Fruit fly (Drosophila melanogaster): Measurements from ENCODE around the gene CG31463.

Gene CG31463

DNA sequence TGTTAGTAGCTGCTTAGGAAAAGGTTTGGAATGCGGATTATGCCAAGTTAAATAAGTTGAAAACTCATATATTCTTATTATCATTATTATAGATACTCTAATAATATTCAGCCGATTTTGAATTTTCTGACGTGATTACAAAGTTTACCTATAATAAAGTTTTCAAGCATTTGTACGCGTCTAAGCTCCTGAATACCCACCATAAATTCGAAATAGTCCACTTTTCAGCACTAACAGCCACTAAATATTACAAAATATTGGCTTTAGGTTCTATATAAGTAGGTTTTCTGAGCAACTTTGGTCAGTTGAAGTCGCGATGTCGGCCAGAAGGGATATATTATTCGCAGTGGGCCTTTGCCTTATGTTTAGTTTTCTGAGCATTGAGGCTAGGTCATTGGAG, 31.9 kb downstream of the CG31463 start, which contains the start of gene CG7443:
CG7443 (plus strand) TSS at position 301 of the 400 bp plus-strand sequence.
- TF ChIP-seq CG32121 (GFP tag; IDR thresholded peaks at IDR 0.05) (no peak), CG4496 (GFP tag; IDR thresholded peaks at IDR 0.05) (no peak), CG8301 (tag; optimal IDR thresholded peaks at IDR 0.05) (no peak), EcR (GFP tag; optimal IDR thresholded peaks at IDR 0.05) (no peak), CG13204 (GFP tag; optimal IDR thresholded peaks at IDR 0.05) (no peak), CG17806 (tag; optimal IDR thresholded peaks at IDR 0.05) (no peak), CG9948 (tag; optimal IDR thresholded peaks at IDR 0.05) (no peak), CG10348 (GFP tag; IDR thresholded peaks at IDR 0.05) (no peak), gl (tag; optimal IDR thresholded peaks at IDR 0.05) (no peak)

DNA sequence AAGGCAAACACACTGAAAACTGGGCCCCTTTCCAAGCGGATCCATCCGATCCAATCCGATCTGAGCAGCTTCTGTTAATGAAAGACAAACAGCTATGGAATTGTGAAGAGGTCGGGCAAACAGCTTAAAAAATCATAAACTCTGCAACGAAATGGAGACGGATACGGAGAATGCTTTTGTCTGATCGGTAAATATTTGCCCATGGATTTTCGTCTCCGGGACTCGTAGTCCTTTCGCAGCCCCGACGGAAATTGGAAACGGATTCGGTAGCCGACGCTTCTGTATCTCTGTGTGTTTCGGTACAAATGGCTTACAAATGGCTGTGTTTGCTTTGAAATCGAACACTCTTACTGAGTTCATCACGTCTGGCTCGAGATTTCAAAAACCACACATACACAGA, 34.7 kb downstream of the CG31463 start:
- TF ChIP-seq EcR (GFP tag; optimal IDR thresholded peaks at IDR 0.05) = no peak
- no peak for TF ChIP-seq CG17806 (tag; optimal IDR thresholded peaks at IDR 0.05)
- no peak for TF ChIP-seq CG13204 (GFP tag; optimal IDR thresholded peaks at IDR 0.05)
- TF ChIP-seq CG12605 (GFP tag; IDR thresholded peaks at IDR 0.05) = no peak
- no peak for TF ChIP-seq CG34367 (tag; optimal IDR thresholded peaks at IDR 0.05)
- no peak for TF ChIP-seq Ets98B (GFP tag; IDR thresholded peaks at IDR 0.05)
- TF ChIP-seq CG15710 (tag; optimal IDR thresholded peaks at IDR 0.05) = no peak
- TF ChIP-seq rn (GFP tag; IDR thresholded peaks at IDR 0.05) = no peak
- TF ChIP-seq Pif1B (GFP tag; optimal IDR thresholded peaks at IDR 0.05) = no peak
- no peak for TF ChIP-seq CG10348 (GFP tag; IDR thresholded peaks at IDR 0.05)

DNA sequence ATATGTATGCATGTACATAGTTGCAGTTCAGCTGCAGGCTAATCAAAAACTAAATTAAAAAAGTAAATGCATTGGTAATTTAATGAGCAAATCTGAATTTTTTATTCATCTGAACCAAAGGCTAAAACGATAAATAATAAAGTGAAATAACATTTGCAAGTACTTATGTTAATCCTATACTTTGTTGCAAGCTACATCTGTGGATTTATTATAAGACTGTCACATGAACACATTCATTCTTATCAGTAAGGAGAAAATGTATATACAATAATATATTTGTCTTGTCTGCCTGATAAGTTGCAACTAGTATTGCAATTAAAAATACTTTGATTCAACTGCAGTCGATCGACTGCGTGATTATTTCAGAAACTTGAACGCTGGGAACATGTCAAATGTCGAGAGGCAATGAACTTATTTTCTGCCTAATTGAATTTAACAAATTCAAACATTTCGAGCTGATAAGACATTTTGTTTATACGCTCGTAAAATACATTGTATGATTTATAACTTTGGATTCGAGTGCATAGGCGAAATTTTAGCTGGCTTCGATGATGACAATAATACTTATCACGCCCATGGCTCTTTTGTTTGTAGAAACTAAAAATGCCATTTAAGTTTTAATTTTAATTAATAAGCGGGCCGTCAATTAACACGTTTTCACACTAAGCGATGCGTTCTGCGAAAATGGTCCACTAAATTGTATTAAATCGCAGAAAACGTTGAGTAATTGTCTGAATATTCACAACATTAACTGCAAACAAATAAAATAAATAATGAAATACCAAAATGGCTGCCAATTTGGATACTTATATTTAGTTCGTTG, 36.0 kb downstream of the CG31463 start:
- TF ChIP-seq Pif1A (GFP tag; optimal IDR thresholded peaks at IDR 0.05) (no peak), rn (GFP tag; IDR thresholded peaks at IDR 0.05) (no peak), CG12605 (GFP tag; IDR thresholded peaks at IDR 0.05) (no peak), CG9948 (tag; optimal IDR thresholded peaks at IDR 0.05) (no peak), CG15710 (tag; optimal IDR thresholded peaks at IDR 0.05) (no peak), Snoo (tag; optimal IDR thresholded peaks at IDR 0.05) (no peak), CG8301 (tag; optimal IDR thresholded peaks at IDR 0.05) (no peak), CG32121 (GFP tag; IDR thresholded peaks at IDR 0.05) (no peak), CG4496 (GFP tag; IDR thresholded peaks at IDR 0.05) (no peak), EcR (GFP tag; optimal IDR thresholded peaks at IDR 0.05) (no peak), D1 (tag; optimal IDR thresholded peaks at IDR 0.05) (no peak), CG14655 (GFP tag; optimal IDR thresholded peaks at IDR 0.05) (no peak), CG8159 (tag; optimal IDR thresholded peaks at IDR 0.05) (no peak)

- TF ChIP-seq CG34367 (tag; optimal IDR thresholded peaks at IDR 0.05) (no peak), Pif1B (GFP tag; optimal IDR thresholded peaks at IDR 0.05) (no peak), D1 (tag; optimal IDR thresholded peaks at IDR 0.05) (no peak), EcR (GFP tag; optimal IDR thresholded peaks at IDR 0.05) (peak; percentile 16), CG12605 (GFP tag; IDR thresholded peaks at IDR 0.05) (no peak), CG9948 (tag; optimal IDR thresholded peaks at IDR 0.05) (no peak), CG8301 (tag; optimal IDR thresholded peaks at IDR 0.05) (no peak)
Observed at dm6 chr3R:8329628-8330027, 37.5 kb downstream of the CG31463 start.

dm6 chr3R:8333768-8334470, 41.8 kb downstream of the CG31463 start, which contains the start of gene Poxm:
Gene Poxm (minus strand): TSS chr3R:8333792.
- TF ChIP-seq CG10348 (GFP tag; IDR thresholded peaks at IDR 0.05) = peak; percentile 90
- peak; percentile 98 for TF ChIP-seq CG8159 (tag; optimal IDR thresholded peaks at IDR 0.05)
- TF ChIP-seq CG15710 (tag; optimal IDR thresholded peaks at IDR 0.05) = peak; percentile 97
- TF ChIP-seq CG14655 (GFP tag; optimal IDR thresholded peaks at IDR 0.05) = peak; percentile 99
- peak; percentile 89 for TF ChIP-seq Pif1A (GFP tag; optimal IDR thresholded peaks at IDR 0.05)
- peak; percentile 76 for TF ChIP-seq gl (tag; optimal IDR thresholded peaks at IDR 0.05)
- peak; percentile 86 for TF ChIP-seq Ets98B (GFP tag; IDR thresholded peaks at IDR 0.05)
- peak; percentile 95 for TF ChIP-seq Snoo (tag; optimal IDR thresholded peaks at IDR 0.05)
- TF ChIP-seq CG4496 (GFP tag; IDR thresholded peaks at IDR 0.05) = peak; percentile 90
- TF ChIP-seq CG9948 (tag; optimal IDR thresholded peaks at IDR 0.05) = peak; percentile 95
- TF ChIP-seq CG13204 (GFP tag; optimal IDR thresholded peaks at IDR 0.05) = peak; percentile 74
- TF ChIP-seq CG8301 (tag; optimal IDR thresholded peaks at IDR 0.05) = peak; percentile 96
- TF ChIP-seq CG32121 (GFP tag; IDR thresholded peaks at IDR 0.05) = peak; percentile 93
- TF ChIP-seq Pif1B (GFP tag; optimal IDR thresholded peaks at IDR 0.05) = peak; percentile 91
- TF ChIP-seq CG17806 (tag; optimal IDR thresholded peaks at IDR 0.05) = peak; percentile 94
- TF ChIP-seq CG12605 (GFP tag; IDR thresholded peaks at IDR 0.05) = peak; percentile 74
- TF ChIP-seq D1 (tag; optimal IDR thresholded peaks at IDR 0.05) = peak; percentile 93
- TF ChIP-seq rn (GFP tag; IDR thresholded peaks at IDR 0.05) = peak; percentile 87
- TF ChIP-seq EcR (GFP tag; optimal IDR thresholded peaks at IDR 0.05) = no peak
- peak; percentile 91 for TF ChIP-seq fd96Ca (GFP tag; IDR thresholded peaks at IDR 0.05)
- peak; percentile 90 for TF ChIP-seq CG34367 (tag; optimal IDR thresholded peaks at IDR 0.05)

dm6 chr3R:8334471-8334783, 42.3 kb downstream of the CG31463 start:
- TF ChIP-seq D1 (tag; optimal IDR thresholded peaks at IDR 0.05) = no peak
- no peak for TF ChIP-seq Snoo (tag; optimal IDR thresholded peaks at IDR 0.05)
- no peak for TF ChIP-seq fd96Ca (GFP tag; IDR thresholded peaks at IDR 0.05)
- TF ChIP-seq gl (tag; optimal IDR thresholded peaks at IDR 0.05) = no peak
- TF ChIP-seq CG17806 (tag; optimal IDR thresholded peaks at IDR 0.05) = no peak
- no peak for TF ChIP-seq Pif1A (GFP tag; optimal IDR thresholded peaks at IDR 0.05)
- no peak for TF ChIP-seq CG12605 (GFP tag; IDR thresholded peaks at IDR 0.05)
- no peak for TF ChIP-seq CG8301 (tag; optimal IDR thresholded peaks at IDR 0.05)
- TF ChIP-seq EcR (GFP tag; optimal IDR thresholded peaks at IDR 0.05) = no peak
- no peak for TF ChIP-seq CG9948 (tag; optimal IDR thresholded peaks at IDR 0.05)
- TF ChIP-seq CG15710 (tag; optimal IDR thresholded peaks at IDR 0.05) = no peak
- TF ChIP-seq Pif1B (GFP tag; optimal IDR thresholded peaks at IDR 0.05) = no peak
- TF ChIP-seq rn (GFP tag; IDR thresholded peaks at IDR 0.05) = no peak
- TF ChIP-seq Ets98B (GFP tag; IDR thresholded peaks at IDR 0.05) = no peak
- no peak for TF ChIP-seq CG8159 (tag; optimal IDR thresholded peaks at IDR 0.05)
- TF ChIP-seq CG13204 (GFP tag; optimal IDR thresholded peaks at IDR 0.05) = no peak
